Fruit fly (Drosophila melanogaster) whole organism, embryonic: Measurements from ENCODE around the gene snu.

ENCODE experiments used
- CG11504 ChIP-seq: fragments of 200-800 bp; sonication (Bioruptor generic); optimal IDR thresholded peaks from 3 replicates; lab custom pipeline; 2019; ENCODE audit warnings: missing biosample characterization, mild to moderate bottlenecking, missing genetic modification characterization, moderate library complexity
- CG12236 ChIP-seq: fragments of 200-800 bp; sonication (Bioruptor generic); optimal IDR thresholded peaks from 2 replicates; lab custom pipeline; 2016; ENCODE audit warnings: missing biosample characterization, missing genetic modification characterization
- CG14667 ChIP-seq: fragments of 200-800 bp; sonication (Bioruptor generic); IDR thresholded peaks from 2 replicates; pipeline ENCODE4 v1.3.6; 2022; ENCODE audit warnings: missing biosample characterization, missing genetic modification characterization
- CG15011 ChIP-seq: fragments of 200-800 bp; sonication (Bioruptor generic); optimal IDR thresholded peaks from 3 replicates; lab custom pipeline; 2018; ENCODE audit warnings: missing biosample characterization, mild to moderate bottlenecking, missing genetic modification characterization
- CG15601 ChIP-seq: fragments of 200-800 bp; sonication (Bioruptor generic); optimal IDR thresholded peaks from 3 replicates; lab custom pipeline; 2019; ENCODE audit warnings: missing biosample characterization, mild to moderate bottlenecking, missing genetic modification characterization, moderate library complexity
- CG17568 ChIP-seq: fragments of 200-800 bp; sonication (Bioruptor generic); optimal IDR thresholded peaks from 2 replicates; lab custom pipeline; 2018; ENCODE audit warnings: missing biosample characterization, mild to moderate bottlenecking, missing genetic modification characterization, moderate library complexity
- CG3163 ChIP-seq: fragments of 200-800 bp; sonication (Bioruptor generic); optimal IDR thresholded peaks from 3 replicates; lab custom pipeline; 2016; ENCODE audit warnings: missing biosample characterization, missing genetic modification characterization
- CG32532 ChIP-seq: fragments of 200-800 bp; sonication (Bioruptor generic); IDR thresholded peaks from 2 replicates; pipeline ENCODE4 v1.3.6; 2022; ENCODE audit warnings: missing biosample characterization, missing genetic modification characterization
- CG3281 ChIP-seq: fragments of 200-800 bp; sonication (Bioruptor generic); optimal IDR thresholded peaks from 3 replicates; lab custom pipeline; 2017; ENCODE audit warnings: missing biosample characterization, mild to moderate bottlenecking, missing genetic modification characterization
- CG3726 ChIP-seq: fragments of 200-800 bp; sonication (Bioruptor generic); IDR thresholded peaks from 3 replicates; pipeline ENCODE4, ENCODE4 v1.3.6; 2022; ENCODE audit warnings: missing biosample characterization, missing genetic modification characterization
- CG42726 ChIP-seq: fragments of 200-800 bp; sonication (Bioruptor generic); IDR thresholded peaks from 2 replicates; pipeline ENCODE4 v1.3.6; 2022; ENCODE audit warnings: missing biosample characterization, missing genetic modification characterization; ENCODE audit not compliant: partially characterized antibody
- CG4360 ChIP-seq: fragments of 200-800 bp; sonication (Bioruptor generic); IDR thresholded peaks from 2 replicates; pipeline ENCODE4 v1.3.6; 2022; ENCODE audit warnings: missing biosample characterization, missing genetic modification characterization
- CG4854 ChIP-seq: fragments of 200-800 bp; sonication (Bioruptor generic); optimal IDR thresholded peaks from 2 replicates; lab custom pipeline; 2016; ENCODE audit warnings: missing biosample characterization, missing genetic modification characterization, inconsistent platforms
- CG8765 ChIP-seq: fragments of 200-800 bp; sonication (Bioruptor generic); IDR thresholded peaks from 2 replicates; pipeline ENCODE4 v1.3.6; 2022; ENCODE audit warnings: missing biosample characterization, missing genetic modification characterization
- CG8924 ChIP-seq: fragments of 200-800 bp; optimal IDR thresholded peaks from 3 replicates; lab custom pipeline; 2019; ENCODE audit warnings: missing biosample characterization, mild to moderate bottlenecking, missing genetic modification characterization, moderate library complexity
- CG8944 ChIP-seq: fragments of 200-800 bp; sonication (Bioruptor generic); optimal IDR thresholded peaks from 3 replicates; lab custom pipeline; 2016; ENCODE audit warnings: missing biosample characterization, missing genetic modification characterization
- CG9437 ChIP-seq: fragments of 200-800 bp; sonication (Bioruptor generic); optimal IDR thresholded peaks from 2 replicates; lab custom pipeline; 2018; ENCODE audit warnings: missing biosample characterization, mild to moderate bottlenecking, missing genetic modification characterization
- CoRest ChIP-seq: fragments of 200-800 bp; sonication (Bioruptor generic); optimal IDR thresholded peaks from 3 replicates; lab custom pipeline; 2018; ENCODE audit warnings: missing biosample characterization, mild to moderate bottlenecking, missing genetic modification characterization, moderate library complexity
- Dbx ChIP-seq: fragments of 200-800 bp; sonication (Bioruptor generic); IDR thresholded peaks from 3 replicates; pipeline ENCODE4 v1.3.6; 2022; ENCODE audit warnings: missing biosample characterization, missing genetic modification characterization
- Deaf1 ChIP-seq: fragments of 200-800 bp; optimal IDR thresholded peaks from 3 replicates; lab custom pipeline; 2019; ENCODE audit warnings: missing biosample characterization, mild to moderate bottlenecking, missing genetic modification characterization, moderate library complexity
- Doc2 ChIP-seq: fragments of 200-800 bp; sonication (Bioruptor generic); IDR thresholded peaks from 2 replicates; pipeline ENCODE4 v1.3.6; 2022; ENCODE audit warnings: missing biosample characterization, missing genetic modification characterization
- Drgx ChIP-seq: fragments of 200-800 bp; sonication (Bioruptor generic); IDR thresholded peaks from 2 replicates; pipeline ENCODE4 v1.3.6; 2022; ENCODE audit warnings: missing biosample characterization, missing genetic modification characterization
- HLHmδ ChIP-seq: fragments of 200-800 bp; sonication (Bioruptor generic); optimal IDR thresholded peaks from 2 replicates; lab custom pipeline; 2018; ENCODE audit warnings: missing biosample characterization, mild to moderate bottlenecking, missing genetic modification characterization, moderate library complexity
- HmgD ChIP-seq: fragments of 200-800 bp; sonication (Bioruptor generic); optimal IDR thresholded peaks from 3 replicates; lab custom pipeline; 2016; ENCODE audit warnings: missing biosample characterization, missing genetic modification characterization
- Lpt ChIP-seq: fragments of >200 bp; optimal IDR thresholded peaks from 2 replicates; lab custom pipeline; 2018; ENCODE audit warnings: missing biosample characterization, missing genetic modification characterization
- MBD-R2 ChIP-seq: fragments of 200-800 bp; sonication (Bioruptor generic); IDR thresholded peaks from 2 replicates; pipeline ENCODE4 v1.3.6; 2022; ENCODE audit warnings: missing biosample characterization, missing genetic modification characterization
- Scr ChIP-seq: fragments of 200-800 bp; sonication (Bioruptor generic); IDR thresholded peaks from 2 replicates; pipeline ENCODE4 v1.3.6; 2022; ENCODE audit warnings: missing biosample characterization, missing genetic modification characterization; ENCODE audit not compliant: partially characterized antibody
- Side ChIP-seq: fragments of 200-800 bp; sonication (Bioruptor generic); optimal IDR thresholded peaks from 2 replicates; lab custom pipeline; 2016; ENCODE audit warnings: missing biosample characterization, missing genetic modification characterization
- Xbp1 ChIP-seq: fragments of 200-800 bp; sonication (Bioruptor generic); optimal IDR thresholded peaks from 3 replicates; lab custom pipeline; 2016; ENCODE audit warnings: missing biosample characterization, mild to moderate bottlenecking, missing genetic modification characterization
- abd-A ChIP-seq: fragments of 200-800 bp; sonication (Bioruptor generic); optimal IDR thresholded peaks from 3 replicates; lab custom pipeline; 2019; ENCODE audit warnings: missing biosample characterization, mild to moderate bottlenecking, missing genetic modification characterization, moderate library complexity
- ci ChIP-seq: fragments of 200-800 bp; sonication (Bioruptor generic); IDR thresholded peaks from 3 replicates; pipeline ENCODE4 v1.3.6; 2022; ENCODE audit warnings: missing biosample characterization, missing genetic modification characterization
- crp ChIP-seq, 2 experiments: fragments of 200-800 bp; sonication (Bioruptor generic); optimal IDR thresholded peaks; 2 replicates in 1 of 2; 3 replicates in 1 of 2; lab custom pipeline; 2017; ENCODE audit warnings: missing biosample characterization in 2 of 2, missing genetic modification characterization in 2 of 2, mild to moderate bottlenecking in 1 of 2, moderate library complexity in 1 of 2
- ewg ChIP-seq: fragments of 200-800 bp; sonication (Bioruptor generic); optimal IDR thresholded peaks from 3 replicates; lab custom pipeline; 2017; ENCODE audit warnings: mild to moderate bottlenecking, missing biosample characterization, missing genetic modification reagents, missing genetic modification characterization
- gcm ChIP-seq: fragments of 200-800 bp; sonication (Bioruptor generic); optimal IDR thresholded peaks from 2 replicates; lab custom pipeline; 2019; ENCODE audit warnings: missing biosample characterization, mild to moderate bottlenecking, missing genetic modification characterization, moderate library complexity
- gem ChIP-seq: fragments of 200-800 bp; sonication (Bioruptor generic); optimal IDR thresholded peaks from 2 replicates; lab custom pipeline; 2019; ENCODE audit warnings: missing biosample characterization, mild to moderate bottlenecking, missing genetic modification characterization, moderate library complexity
- h ChIP-seq: fragments of >200 bp; optimal IDR thresholded peaks from 2 replicates; lab custom pipeline; 2017
- ind ChIP-seq: fragments of 200-800 bp; sonication (Bioruptor generic); optimal IDR thresholded peaks from 3 replicates; lab custom pipeline; 2016; ENCODE audit warnings: missing biosample characterization, missing genetic modification characterization
- kni ChIP-seq: fragments of 200-800 bp; sonication (Bioruptor generic); optimal IDR thresholded peaks from 3 replicates; lab custom pipeline; 2017; ENCODE audit warnings: mild to moderate bottlenecking, missing biosample characterization, missing genetic modification reagents, missing genetic modification characterization
- lilli ChIP-seq: fragments of 200-800 bp; sonication (Bioruptor generic); optimal IDR thresholded peaks from 3 replicates; lab custom pipeline; 2016; ENCODE audit warnings: missing biosample characterization, missing genetic modification characterization
- mld ChIP-seq: fragments of 200-800 bp; sonication (Bioruptor generic); IDR thresholded peaks from 3 replicates; pipeline ENCODE4 v1.3.6; 2022; ENCODE audit warnings: missing biosample characterization, missing genetic modification characterization; ENCODE audit not compliant: partially characterized antibody
- otp ChIP-seq: fragments of 200-800 bp; sonication (Bioruptor generic); IDR thresholded peaks from 3 replicates; pipeline ENCODE4, ENCODE4 v1.3.6; 2022; ENCODE audit warnings: missing biosample characterization, missing genetic modification characterization
- pan ChIP-seq, 4 experiments: fragments of >200 bp in 3 of 4; fragments of 200-800 bp in 1 of 4; sonication (Bioruptor generic) in 1 of 4; optimal IDR thresholded peaks in 3 of 4; IDR thresholded peaks in 1 of 4; 2 replicates each; pipeline versions ENCODE4 v1.3.6 to Lab custom; 2017 to 2022; ENCODE audit warnings: missing biosample characterization in 2 of 4, missing genetic modification characterization in 2 of 4, mixed read lengths in 1 of 4
- peb ChIP-seq: fragments of 200-800 bp; sonication (Bioruptor generic); IDR thresholded peaks from 2 replicates; pipeline ENCODE4 v1.3.6; 2022; ENCODE audit warnings: missing biosample characterization, missing genetic modification characterization
- pita ChIP-seq: fragments of 200-800 bp; sonication (Bioruptor generic); optimal IDR thresholded peaks from 2 replicates; lab custom pipeline; 2017; ENCODE audit warnings: missing biosample characterization, mild to moderate bottlenecking, missing genetic modification characterization
- ranshi ChIP-seq: fragments of 200-800 bp; sonication (Bioruptor generic); IDR thresholded peaks from 2 replicates; pipeline ENCODE4 v1.3.6; 2022; ENCODE audit warnings: missing biosample characterization, missing genetic modification characterization
- shn ChIP-seq: fragments of 200-800 bp; sonication (Bioruptor generic); optimal IDR thresholded peaks from 3 replicates; lab custom pipeline; 2016; ENCODE audit warnings: missing biosample characterization, missing genetic modification characterization
- sim ChIP-seq: fragments of 200-800 bp; sonication (Bioruptor generic); IDR thresholded peaks from 2 replicates; pipeline ENCODE4 v1.3.6; 2022; ENCODE audit warnings: missing biosample characterization, missing genetic modification characterization
- so ChIP-seq: fragments of 200-800 bp; sonication (Bioruptor generic); IDR thresholded peaks from 3 replicates; pipeline ENCODE4 v1.3.6; 2022; ENCODE audit warnings: missing biosample characterization, missing genetic modification characterization
- tx ChIP-seq: fragments of 200-800 bp; sonication (Bioruptor generic); optimal IDR thresholded peaks from 2 replicates; lab custom pipeline; 2016; ENCODE audit warnings: missing biosample characterization, missing genetic modification characterization
- wek ChIP-seq: fragments of 200-800 bp; sonication (Bioruptor generic); optimal IDR thresholded peaks from 3 replicates; lab custom pipeline; 2018; ENCODE audit warnings: missing biosample characterization, mild to moderate bottlenecking, missing genetic modification characterization, moderate library complexity

The snu gene

dm6 chr3R:28672134-28672533 lies 2.7 kb upstream of the snu start (continued):
- TF ChIP-seq kni (GFP tag; lab: Kevin White, UChicago) (peak; percentile 55), CG11504 (peak; percentile 84), CG8924 (tag; lab: Kevin White, UChicago) (no peak), wek (peak; percentile 82), gcm (GFP tag; lab: Kevin White, UChicago) (no peak), CG8765 (GFP tag; lab: Robert Waterston, UW) (peak; percentile 31; the same call in 1 of the 2 replicates), mld (GFP tag; lab: Robert Waterston, UW) (no peak), Drgx (peak; percentile 57), CG12236 (GFP tag; lab: Kevin White, UChicago) (peak; percentile 76), crp (GFP tag; optimal IDR thresholded peaks at IDR 0.05; lab: Kevin White, UChicago) (peak in 1 of 2 experiments; percentile 34), Scr (GFP tag; lab: Robert Waterston, UW) (no peak), HLHmδ (peak; percentile 86), Side (peak; percentile 84), h (lab: Kevin White, UChicago) (no peak), ranshi (GFP tag; lab: Robert Waterston, UW) (peak; percentile 82), CG42726 (GFP tag; lab: Robert Waterston, UW) (peak; percentile 84; the same call in 1 of the 2 replicates), CG3281 (peak; percentile 49), CG15011 (peak; percentile 20), CG3163 (GFP tag; lab: Kevin White, UChicago) (peak; percentile 75), CoRest (peak; percentile 84), Doc2 (peak; percentile 62; the same call in 1 of the 2 replicates), otp (peak; percentile 91), pita (GFP tag; lab: Kevin White, UChicago) (peak; percentile 67), ci (GFP tag; lab: Robert Waterston, UW) (peak; percentile 94), CG15601 (tag; lab: Kevin White, UChicago) (peak; percentile 77), CG9437 (GFP tag; lab: Kevin White, UChicago) (peak; percentile 55), Xbp1 (GFP tag; lab: Kevin White, UChicago) (peak; percentile 96), CG4854 (GFP tag; lab: Kevin White, UChicago) (no peak), CG3726 (GFP tag; lab: Robert Waterston, UW) (peak; percentile 83; the same call in 2 of the 3 replicates), so (GFP tag; lab: Robert Waterston, UW) (no peak), CG14667 (GFP tag; lab: Robert Waterston, UW) (peak; percentile 84), CG32532 (GFP tag; lab: Robert Waterston, UW) (peak; percentile 95), gem (tag; lab: Kevin White, UChicago) (peak; percentile 80), ewg (peak; percentile 96), pan (optimal IDR thresholded peaks at IDR 0.05; lab: Kevin White, UChicago) (no peak), pan (GFP tag; optimal IDR thresholded peaks at IDR 0.05 in 1 of 2, IDR thresholded peaks at IDR 0.05 in 1 of 2) (peak in 1 of 2 experiments; percentile 88), ind (GFP tag; lab: Kevin White, UChicago) (peak; percentile 84), MBD-R2 (peak; percentile 34; the same call in 1 of the 2 replicates), peb (GFP tag; lab: Robert Waterston, UW) (peak; percentile 63; the same call in 1 of the 2 replicates), abd-A (tag; lab: Kevin White, UChicago) (peak; percentile 12), CG4360 (GFP tag; lab: Robert Waterston, UW) (no peak), Lpt (GFP tag; lab: Kevin White, UChicago) (no peak), lilli (GFP tag; lab: Kevin White, UChicago) (peak; percentile 89), shn (GFP tag; lab: Kevin White, UChicago) (peak; percentile 84), CG8944 (GFP tag; lab: Kevin White, UChicago) (peak; percentile 91), sim (GFP tag; lab: Robert Waterston, UW) (no peak), CG17568 (GFP tag; lab: Kevin White, UChicago) (no peak), Dbx (GFP tag; lab: Robert Waterston, UW) (peak; percentile 90), Deaf1 (tag; lab: Kevin White, UChicago) (peak; percentile 33), tx (peak; percentile 75), HmgD (GFP tag; lab: Kevin White, UChicago) (peak; percentile 93)
